Fruit fly (Drosophila melanogaster): ENCODE results near the gene bbx.

bbx gene

dm6 chrX:21349800-21350309 is 13.0 kb upstream of the bbx start, which contains the start of the genes peng and sol (continued):
- TF ChIP-seq lola (GFP tag; optimal IDR thresholded peaks at IDR 0.05): peak in 1 of 3 experiments; percentile 66
- peak; percentile 0 for TF ChIP-seq CG17186 (GFP tag; optimal IDR thresholded peaks at IDR 0.05)
- no peak for TF ChIP-seq pan (optimal IDR thresholded peaks at IDR 0.05)
- TF ChIP-seq pan (GFP tag; optimal IDR thresholded peaks at IDR 0.05 in 1 of 2, IDR thresholded peaks at IDR 0.05 in 1 of 2): peak in 1 of 2 experiments; percentile 61
- TF ChIP-seq psq (GFP tag; optimal IDR thresholded peaks at IDR 0.05): peak; percentile 23
- peak; percentile 35; the same call in 1 of the 2 replicates for TF ChIP-seq Drgx (GFP tag; IDR thresholded peaks at IDR 0.05)
- 0 out of 2 replicates have a peak, but pooled peaks have one; percentile 12 for TF ChIP-seq CG13287 (GFP tag; IDR thresholded peaks at IDR 0.05; ENCODE audit: partially characterized antibody)
- no peak for TF ChIP-seq CG14667 (GFP tag; IDR thresholded peaks at IDR 0.05)
- peak; percentile 23; the same call in 1 of the 2 replicates for TF ChIP-seq CG4730 (GFP tag; IDR thresholded peaks at IDR 0.05)
- TF ChIP-seq Hr39 (optimal IDR thresholded peaks at IDR 0.05): no peak
- TF ChIP-seq CG17612 (GFP tag; IDR thresholded peaks at IDR 0.05): no peak
- TF ChIP-seq Atf-2 (GFP tag; optimal IDR thresholded peaks at IDR 0.05): peak; percentile 69
- no peak for TF ChIP-seq ham (GFP tag; IDR thresholded peaks at IDR 0.05)
- TF ChIP-seq Atf6 (GFP tag; IDR thresholded peaks at IDR 0.05): peak; percentile 68; the same call in 1 of the 2 replicates
- TF ChIP-seq maf-S (GFP tag; optimal IDR thresholded peaks at IDR 0.05): peak; percentile 51
- TF ChIP-seq CG8765 (GFP tag; IDR thresholded peaks at IDR 0.05): no peak; the same call in 1 of the 2 replicates
- peak; percentile 73 for TF ChIP-seq CG33213 (GFP tag; optimal IDR thresholded peaks at IDR 0.05)
- TF ChIP-seq stc (GFP tag; IDR thresholded peaks at IDR 0.05): 0 out of 2 replicates have a peak, but pooled peaks have one; percentile 36
- no peak for TF ChIP-seq pb (GFP tag; optimal IDR thresholded peaks at IDR 0.05)
- no peak for TF ChIP-seq Dp (GFP tag; optimal IDR thresholded peaks at IDR 0.05)
- peak; percentile 38 for TF ChIP-seq en (GFP tag; optimal IDR thresholded peaks at IDR 0.05)
- TF ChIP-seq Max (GFP tag; optimal IDR thresholded peaks at IDR 0.05): peak; percentile 80
- TF ChIP-seq HmgZ (tag; optimal IDR thresholded peaks at IDR 0.05): peak; percentile 31
- TF ChIP-seq CG6813 (GFP tag; optimal IDR thresholded peaks at IDR 0.05): peak; percentile 30
- peak; percentile 77 for TF ChIP-seq CG1602 (GFP tag; optimal IDR thresholded peaks at IDR 0.05)
- peak; percentile 64 for TF ChIP-seq Sin3A (optimal IDR thresholded peaks at IDR 0.05)
- TF ChIP-seq CG17385 (GFP tag; optimal IDR thresholded peaks at IDR 0.05): peak; percentile 76
- TF ChIP-seq CG8089 (GFP tag; optimal IDR thresholded peaks at IDR 0.05): peak; percentile 31
- no peak for TF ChIP-seq Doc2 (GFP tag; IDR thresholded peaks at IDR 0.05)
- TF ChIP-seq amos (GFP tag; IDR thresholded peaks at IDR 0.05; ENCODE audit: partially characterized antibody): peak; percentile 35; the same call in 1 of the 2 replicates
- no peak for TF ChIP-seq CG2875 (GFP tag; optimal IDR thresholded peaks at IDR 0.05)
- TF ChIP-seq Antp (GFP tag; optimal IDR thresholded peaks at IDR 0.05): peak; percentile 78
- TF ChIP-seq CG16815 (GFP tag; optimal IDR thresholded peaks at IDR 0.05): peak; percentile 77
- TF ChIP-seq Dip2 (GFP tag; IDR thresholded peaks at IDR 0.05): no peak
- TF ChIP-seq CG13424 (tag; optimal IDR thresholded peaks at IDR 0.05): peak; percentile 74
- no peak for TF ChIP-seq oc (tag; optimal IDR thresholded peaks at IDR 0.05)
- TF ChIP-seq bbx (GFP tag; IDR thresholded peaks at IDR 0.05; ENCODE audit: partially characterized antibody): 0 out of 2 replicates have a peak, but pooled peaks have one; percentile 49
- no peak for TF ChIP-seq sd (tag; optimal IDR thresholded peaks at IDR 0.05)
- TF ChIP-seq prd (optimal IDR thresholded peaks at IDR 0.05): no peak
- TF ChIP-seq prd (GFP tag; IDR thresholded peaks at IDR 0.05): peak; percentile 69; the same call in 2 of the 3 replicates
- TF ChIP-seq nom (GFP tag; optimal IDR thresholded peaks at IDR 0.05): peak; percentile 18
- peak; percentile 39 for TF ChIP-seq CHES-1-like (GFP tag; optimal IDR thresholded peaks at IDR 0.05)
- TF ChIP-seq twi (tag; optimal IDR thresholded peaks at IDR 0.05): peak; percentile 50
- TF ChIP-seq scrt (GFP tag; optimal IDR thresholded peaks at IDR 0.05): peak; percentile 27
- TF ChIP-seq Ets97D (GFP tag; optimal IDR thresholded peaks at IDR 0.05): peak; percentile 66
- peak; percentile 66 for TF ChIP-seq PHDP (tag; optimal IDR thresholded peaks at IDR 0.05)
- no peak for TF ChIP-seq CG5953 (GFP tag; IDR thresholded peaks at IDR 0.05)
- peak; percentile 38 for TF ChIP-seq CG8281 (tag; optimal IDR thresholded peaks at IDR 0.05)
- peak; percentile 43; the same call in 1 of the 3 replicates for TF ChIP-seq CG7357 (GFP tag; IDR thresholded peaks at IDR 0.05)
- TF ChIP-seq CG12659 (GFP tag; optimal IDR thresholded peaks at IDR 0.05): peak; percentile 70
- peak; percentile 65; the same call in 1 of the 3 replicates for TF ChIP-seq CG2889 (GFP tag; IDR thresholded peaks at IDR 0.05)

Measured in whole organism, embryonic.